Fruit fly (Drosophila melanogaster): ENCODE results near the gene Nepl15.

- TF ChIP-seq Myc (optimal IDR thresholded peaks at IDR 0.05) (no peak), psq (optimal IDR thresholded peaks at IDR 0.05) (no peak), h (optimal IDR thresholded peaks at IDR 0.05) (no peak)
These were observed 44.3 kb upstream of the Nepl15 start for dm6 chr3R:22810277-22810676.
